Fruit fly (Drosophila melanogaster) whole organism, embryonic: ENCODE measurements around the gene CecB.
A peak's percentile ranks its signal among the peaks of the same experiment; 100 is the strongest.

Source experiments
- Atf3 ChIP-seq: fragments of 200-800 bp; sonication (Bioruptor generic); optimal IDR thresholded peaks from 3 replicates; lab custom pipeline; 2016; ENCODE audit warnings: missing biosample characterization, missing genetic modification characterization
- Bteb2 ChIP-seq: fragments of 200-800 bp; sonication (Bioruptor generic); optimal IDR thresholded peaks from 2 replicates; lab custom pipeline; 2016; ENCODE audit warnings: missing biosample characterization, missing genetic modification characterization
- CG10209 ChIP-seq: fragments of 200-800 bp; sonication (Bioruptor generic); optimal IDR thresholded peaks from 3 replicates; lab custom pipeline; 2017; ENCODE audit warnings: missing biosample characterization, mild to moderate bottlenecking, missing genetic modification characterization, missing genetic modification reagents
- CG10274 ChIP-seq: fragments of 200-800 bp; sonication (Bioruptor generic); optimal IDR thresholded peaks from 3 replicates; lab custom pipeline; 2017; ENCODE audit warnings: missing biosample characterization, mild to moderate bottlenecking, missing genetic modification characterization
- CG11398 ChIP-seq: fragments of 200-800 bp; sonication (Bioruptor generic); optimal IDR thresholded peaks from 2 replicates; lab custom pipeline; 2016; ENCODE audit warnings: missing biosample characterization, missing genetic modification characterization
- CG12942 ChIP-seq: fragments of 200-800 bp; sonication (Bioruptor generic); optimal IDR thresholded peaks from 3 replicates; lab custom pipeline; 2016; ENCODE audit warnings: missing biosample characterization, missing genetic modification characterization
- CG1603 ChIP-seq: fragments of 200-800 bp; sonication (Bioruptor generic); optimal IDR thresholded peaks from 2 replicates; lab custom pipeline; 2019; ENCODE audit warnings: missing biosample characterization, mild to moderate bottlenecking, missing genetic modification characterization, moderate library complexity
- CG1647 ChIP-seq: fragments of 200-800 bp; sonication (Bioruptor generic); optimal IDR thresholded peaks from 3 replicates; lab custom pipeline; 2016; ENCODE audit warnings: missing biosample characterization, missing genetic modification characterization
- CG17328 ChIP-seq: fragments of 200-800 bp; sonication (Bioruptor generic); IDR thresholded peaks from 2 replicates; pipeline ENCODE4 v1.3.6; 2022; ENCODE audit warnings: missing biosample characterization, missing genetic modification characterization
- CG18011 ChIP-seq: fragments of 200-800 bp; sonication (Bioruptor generic); optimal IDR thresholded peaks from 2 replicates; lab custom pipeline; 2017; ENCODE audit warnings: missing biosample characterization, missing genetic modification characterization, mild to moderate bottlenecking, moderate library complexity, missing genotype
- CG2678 ChIP-seq: fragments of 200-800 bp; sonication (Bioruptor generic); optimal IDR thresholded peaks from 3 replicates; lab custom pipeline; 2019; ENCODE audit warnings: missing biosample characterization, mild to moderate bottlenecking, missing genetic modification characterization, moderate library complexity
- CG3163 ChIP-seq: fragments of 200-800 bp; sonication (Bioruptor generic); optimal IDR thresholded peaks from 3 replicates; lab custom pipeline; 2016; ENCODE audit warnings: missing biosample characterization, missing genetic modification characterization
- CG3407 ChIP-seq: fragments of 200-800 bp; sonication (Bioruptor generic); optimal IDR thresholded peaks from 2 replicates; lab custom pipeline; 2018; ENCODE audit warnings: missing biosample characterization, mild to moderate bottlenecking, missing genetic modification characterization
- CG34376 ChIP-seq: fragments of 200-800 bp; sonication (Bioruptor generic); optimal IDR thresholded peaks from 2 replicates; lab custom pipeline; 2018; ENCODE audit warnings: missing biosample characterization, mild to moderate bottlenecking, missing genetic modification characterization
- CG4360 ChIP-seq: fragments of 200-800 bp; sonication (Bioruptor generic); IDR thresholded peaks from 2 replicates; pipeline ENCODE4 v1.3.6; 2022; ENCODE audit warnings: missing biosample characterization, missing genetic modification characterization
- CG6272 ChIP-seq: fragments of 200-800 bp; sonication (Bioruptor generic); IDR thresholded peaks from 2 replicates; pipeline ENCODE4 v1.3.6; 2022; ENCODE audit warnings: missing biosample characterization, missing genetic modification characterization
- CG7357 ChIP-seq: fragments of 200-800 bp; sonication (Bioruptor generic); IDR thresholded peaks from 3 replicates; pipeline ENCODE4 v1.3.6; 2022; ENCODE audit warnings: missing biosample characterization, missing genetic modification characterization
- CrebB ChIP-seq: fragments of 200-800 bp; sonication (Bioruptor generic); optimal IDR thresholded peaks from 3 replicates; lab custom pipeline; 2018; ENCODE audit warnings: missing biosample characterization, mild to moderate bottlenecking, missing genetic modification characterization
- Dek ChIP-seq: fragments of 200-800 bp; sonication (Bioruptor generic); optimal IDR thresholded peaks from 3 replicates; lab custom pipeline; 2019; ENCODE audit warnings: missing biosample characterization, mild to moderate bottlenecking, missing genetic modification characterization, moderate library complexity
- Doc2 ChIP-seq: fragments of 200-800 bp; sonication (Bioruptor generic); IDR thresholded peaks from 2 replicates; pipeline ENCODE4 v1.3.6; 2022; ENCODE audit warnings: missing biosample characterization, missing genetic modification characterization
- Eip74EF ChIP-seq, 2 experiments: fragments of 200-800 bp in 1 of 2; fragments of >200 bp in 1 of 2; sonication (Bioruptor generic) in 1 of 2; optimal IDR thresholded peaks; 2 replicates each; lab custom pipeline; 2017 to 2019; ENCODE audit warnings: missing biosample characterization in 2 of 2, missing genetic modification characterization in 2 of 2, mild to moderate bottlenecking in 1 of 2, moderate library complexity in 1 of 2
- Fer2 ChIP-seq: fragments of 200-800 bp; sonication (Bioruptor generic); optimal IDR thresholded peaks from 2 replicates; lab custom pipeline; 2018; ENCODE audit warnings: missing biosample characterization, mild to moderate bottlenecking, missing genetic modification characterization, moderate library complexity
- H2.0 ChIP-seq: fragments of 200-800 bp; sonication (Bioruptor generic); IDR thresholded peaks from 2 replicates; pipeline ENCODE4 v1.3.6; 2022; ENCODE audit warnings: missing biosample characterization, missing genetic modification characterization
- HmgZ ChIP-seq: fragments of 200-800 bp; sonication (Bioruptor generic); optimal IDR thresholded peaks from 2 replicates; lab custom pipeline; 2018; ENCODE audit warnings: missing biosample characterization, mild to moderate bottlenecking, missing genetic modification characterization
- Hr51 ChIP-seq, 2 experiments: fragments of 200-800 bp; sonication (Bioruptor generic); optimal IDR thresholded peaks; 2 replicates in 1 of 2; 3 replicates in 1 of 2; lab custom pipeline; 2016 to 2018; ENCODE audit warnings: missing biosample characterization in 2 of 2, missing genetic modification characterization in 2 of 2, mild to moderate bottlenecking in 1 of 2, moderate library complexity in 1 of 2
- Mad ChIP-seq: fragments of 200-800 bp; sonication (Bioruptor generic); optimal IDR thresholded peaks from 2 replicates; lab custom pipeline; 2016; ENCODE audit warnings: missing biosample characterization, missing genetic modification characterization
- NC2α ChIP-seq: fragments of 200-800 bp; sonication (Bioruptor generic); optimal IDR thresholded peaks from 2 replicates; lab custom pipeline; 2016; ENCODE audit warnings: missing biosample characterization, missing genetic modification characterization
- NfI ChIP-seq: fragments of 200-800 bp; sonication (Bioruptor generic); optimal IDR thresholded peaks from 3 replicates; lab custom pipeline; 2018; ENCODE audit warnings: missing biosample characterization, mild to moderate bottlenecking, missing genetic modification characterization, moderate library complexity
- Oaz ChIP-seq: fragments of 200-800 bp; sonication (Bioruptor generic); IDR thresholded peaks from 2 replicates; pipeline ENCODE4 v1.3.6; 2022; ENCODE audit warnings: missing biosample characterization, missing genetic modification characterization
- PHDP ChIP-seq: fragments of 200-800 bp; sonication (Bioruptor generic); optimal IDR thresholded peaks from 3 replicates; lab custom pipeline; 2018; ENCODE audit warnings: missing biosample characterization, mild to moderate bottlenecking, missing genetic modification characterization, moderate library complexity
- Rfx ChIP-seq: fragments of 200-800 bp; sonication (Bioruptor generic); IDR thresholded peaks from 2 replicates; pipeline ENCODE4 v1.3.6; 2022; ENCODE audit warnings: missing biosample characterization, missing genetic modification characterization
- Sox102F ChIP-seq: fragments of 200-800 bp; sonication (Bioruptor generic); optimal IDR thresholded peaks from 2 replicates; lab custom pipeline; 2018; ENCODE audit warnings: missing biosample characterization, mild to moderate bottlenecking, missing genetic modification characterization, moderate library complexity
- bowl ChIP-seq: fragments of 200-800 bp; sonication (Bioruptor generic); IDR thresholded peaks from 2 replicates; pipeline ENCODE4 v1.3.6; 2022; ENCODE audit warnings: missing biosample characterization, missing genetic modification characterization
- btn ChIP-seq: fragments of 200-800 bp; sonication (Bioruptor generic); optimal IDR thresholded peaks from 2 replicates; lab custom pipeline; 2016; ENCODE audit warnings: missing biosample characterization, missing genetic modification characterization
- cad ChIP-seq: fragments of >200 bp; optimal IDR thresholded peaks from 2 replicates; lab custom pipeline; 2017; ENCODE audit warnings: missing biosample characterization, missing genetic modification characterization
- cg ChIP-seq: fragments of 200-800 bp; sonication (Bioruptor generic); optimal IDR thresholded peaks from 3 replicates; lab custom pipeline; 2019; ENCODE audit warnings: missing biosample characterization, mild to moderate bottlenecking, missing genetic modification characterization, moderate library complexity
- chm ChIP-seq: fragments of 200-800 bp; sonication (Bioruptor generic); IDR thresholded peaks from 2 replicates; pipeline ENCODE4 v1.3.6; 2022; ENCODE audit warnings: missing biosample characterization, missing genetic modification characterization
- chn ChIP-seq: fragments of 200-800 bp; sonication (Bioruptor generic); optimal IDR thresholded peaks from 2 replicates; lab custom pipeline; 2016; ENCODE audit warnings: missing biosample characterization, missing genetic modification characterization
- crp ChIP-seq, 2 experiments: fragments of 200-800 bp; sonication (Bioruptor generic); optimal IDR thresholded peaks; 2 replicates in 1 of 2; 3 replicates in 1 of 2; lab custom pipeline; 2017; ENCODE audit warnings: missing biosample characterization in 2 of 2, missing genetic modification characterization in 2 of 2, mild to moderate bottlenecking in 1 of 2, moderate library complexity in 1 of 2
- dati ChIP-seq: fragments of 200-800 bp; sonication (Bioruptor generic); IDR thresholded peaks from 2 replicates; pipeline ENCODE4 v1.3.6; 2022; ENCODE audit warnings: missing biosample characterization, missing genetic modification characterization
- fd102C ChIP-seq: fragments of 200-800 bp; sonication (Bioruptor generic); optimal IDR thresholded peaks from 2 replicates; lab custom pipeline; 2018; ENCODE audit warnings: missing biosample characterization, mild to moderate bottlenecking, missing genetic modification characterization, moderate library complexity
- ftz-f1 ChIP-seq: fragments of 200-800 bp; sonication (Bioruptor generic); optimal IDR thresholded peaks from 2 replicates; lab custom pipeline; 2016; ENCODE audit warnings: missing biosample characterization, missing genetic modification characterization
- kah ChIP-seq: fragments of 200-800 bp; sonication (Bioruptor generic); optimal IDR thresholded peaks from 2 replicates; lab custom pipeline; 2018; ENCODE audit warnings: missing biosample characterization, mild to moderate bottlenecking, missing genetic modification characterization
- lola ChIP-seq, 3 experiments: fragments of >200 bp in 2 of 3; fragments of 200-800 bp in 1 of 3; sonication (Bioruptor generic) in 1 of 3; optimal IDR thresholded peaks; 2 replicates each; lab custom pipeline; 2017 to 2019; ENCODE audit warnings: missing biosample characterization in 3 of 3, missing genetic modification characterization in 3 of 3, mild to moderate bottlenecking in 1 of 3, moderate library complexity in 1 of 3
- nau ChIP-seq: fragments of 200-800 bp; sonication (Bioruptor generic); optimal IDR thresholded peaks from 3 replicates; lab custom pipeline; 2017; ENCODE audit warnings: missing biosample characterization, mild to moderate bottlenecking, missing genetic modification characterization, missing genetic modification reagents
- sens ChIP-seq: fragments of 200-800 bp; sonication (Bioruptor generic); peaks from one replicate; lab custom pipeline; 2016; ENCODE audit warnings: missing biosample characterization, missing genetic modification characterization
- slp2 ChIP-seq: fragments of 200-800 bp; sonication (Bioruptor generic); optimal IDR thresholded peaks from 2 replicates; lab custom pipeline; 2016; ENCODE audit warnings: missing biosample characterization, missing genetic modification characterization
- trem ChIP-seq: fragments of 200-800 bp; optimal IDR thresholded peaks from 3 replicates; lab custom pipeline; 2019; ENCODE audit warnings: missing biosample characterization, mild to moderate bottlenecking, missing genetic modification characterization, moderate library complexity
- twi ChIP-seq: fragments of 200-800 bp; optimal IDR thresholded peaks from 2 replicates; lab custom pipeline; 2019; ENCODE audit warnings: missing biosample characterization, mild to moderate bottlenecking, missing genetic modification characterization, moderate library complexity
- vfl ChIP-seq: fragments of 200-800 bp; sonication (Bioruptor generic); optimal IDR thresholded peaks from 2 replicates; lab custom pipeline; 2016; ENCODE audit warnings: missing biosample characterization, missing genetic modification characterization
- zf30C ChIP-seq: fragments of 200-800 bp; sonication (Bioruptor generic); optimal IDR thresholded peaks from 3 replicates; lab custom pipeline; 2018; ENCODE audit warnings: missing biosample characterization, mild to moderate bottlenecking, missing genetic modification characterization
- zfh1 ChIP-seq: fragments of 200-800 bp; sonication (Bioruptor generic); IDR thresholded peaks from 3 replicates; pipeline ENCODE4 v1.3.6; 2022; ENCODE audit warnings: missing biosample characterization, missing genetic modification characterization

The CecB gene

dm6 chr3R:30198793-30199192, 14.8 kb downstream of the CecB start (continued):
- no peak for TF ChIP-seq Sox102F (GFP tag; lab: Kevin White, UChicago)
- TF ChIP-seq NC2α (GFP tag; lab: Kevin White, UChicago) = no peak
- no peak for TF ChIP-seq nau (GFP tag; lab: Kevin White, UChicago)
- TF ChIP-seq ftz-f1 (GFP tag; lab: Kevin White, UChicago) = no peak
- peak; percentile 11 for TF ChIP-seq CG1647 (GFP tag; lab: Kevin White, UChicago)
- no peak for TF ChIP-seq lola (GFP tag; optimal IDR thresholded peaks at IDR 0.05; lab: Kevin White, UChicago)
- TF ChIP-seq fd102C (GFP tag; lab: Kevin White, UChicago) = no peak
- no peak for TF ChIP-seq CG18011 (GFP tag; lab: Kevin White, UChicago)
- TF ChIP-seq trem (tag; lab: Kevin White, UChicago) = no peak
- TF ChIP-seq CG3407 (GFP tag; lab: Kevin White, UChicago) = no peak
- TF ChIP-seq Oaz = no peak
- TF ChIP-seq chm (GFP tag; lab: Robert Waterston, UW) = no peak
- no peak for TF ChIP-seq bowl
- no peak for TF ChIP-seq kah (GFP tag; lab: Kevin White, UChicago)
- TF ChIP-seq Mad = no peak
- TF ChIP-seq CG12942 (GFP tag; lab: Kevin White, UChicago) = no peak
- no peak for TF ChIP-seq cad (GFP tag; lab: Kevin White, UChicago)
- no peak for TF ChIP-seq Atf3
- peak; percentile 52 for TF ChIP-seq PHDP (tag; lab: Kevin White, UChicago)
- TF ChIP-seq twi = no peak
- TF ChIP-seq CrebB (tag; lab: Kevin White, UChicago) = peak; percentile 33
- TF ChIP-seq sens (GFP tag; lab: Kevin White, UChicago) = no peak
- TF ChIP-seq Eip74EF (GFP tag; optimal IDR thresholded peaks at IDR 0.05; lab: Kevin White, UChicago) = no peak
- TF ChIP-seq CG10274 (GFP tag; lab: Kevin White, UChicago) = no peak
- TF ChIP-seq Bteb2 (GFP tag; lab: Kevin White, UChicago) = no peak
- no peak for TF ChIP-seq CG11398 (GFP tag; lab: Kevin White, UChicago)
- no peak for TF ChIP-seq cg (GFP tag; lab: Kevin White, UChicago)
- no peak for TF ChIP-seq dati
- TF ChIP-seq Hr51 (GFP tag; optimal IDR thresholded peaks at IDR 0.05; lab: Kevin White, UChicago) = no peak
- no peak for TF ChIP-seq chn (GFP tag; lab: Kevin White, UChicago)
- no peak for TF ChIP-seq CG4360 (GFP tag; lab: Robert Waterston, UW)
- TF ChIP-seq slp2 = no peak
- TF ChIP-seq Fer2 (tag; lab: Kevin White, UChicago) = peak; percentile 0
- TF ChIP-seq Dek (tag; lab: Kevin White, UChicago) = peak; percentile 0
- no peak for TF ChIP-seq CG34376 (GFP tag; lab: Kevin White, UChicago)
- no peak for TF ChIP-seq vfl (GFP tag; lab: Kevin White, UChicago)
- no peak for TF ChIP-seq crp (GFP tag; optimal IDR thresholded peaks at IDR 0.05; lab: Kevin White, UChicago)
- TF ChIP-seq Doc2 (GFP tag; lab: Robert Waterston, UW) = no peak
- no peak for TF ChIP-seq CG1603 (tag; lab: Kevin White, UChicago)
- peak; percentile 45 for TF ChIP-seq HmgZ (tag; lab: Kevin White, UChicago)
- no peak for TF ChIP-seq CG6272
- TF ChIP-seq CG17328 (GFP tag; lab: Robert Waterston, UW) = no peak
- no peak for TF ChIP-seq CG7357 (GFP tag; lab: Robert Waterston, UW)
- TF ChIP-seq CG10209 (GFP tag; lab: Kevin White, UChicago) = peak; percentile 23
- TF ChIP-seq Rfx (GFP tag; lab: Robert Waterston, UW) = peak; percentile 43; the same call in 1 of the 2 replicates
- no peak for TF ChIP-seq CG3163
- no peak for TF ChIP-seq btn (GFP tag; lab: Kevin White, UChicago)
- TF ChIP-seq CG2678 (tag; lab: Kevin White, UChicago) = peak; percentile 67
- no peak for TF ChIP-seq zf30C (GFP tag; lab: Kevin White, UChicago)
- TF ChIP-seq zfh1 = no peak
- TF ChIP-seq NfI (GFP tag; lab: Kevin White, UChicago) = no peak
- no peak for TF ChIP-seq H2.0
